Worm (Caenorhabditis elegans): Measurements from ENCODE around the gene sre-47.
"Not testable (repeated sequence)": the region's sequence is repeated elsewhere in the genome, so short reads cannot be mapped to it uniquely, and the experiment has no call there.

DNA sequence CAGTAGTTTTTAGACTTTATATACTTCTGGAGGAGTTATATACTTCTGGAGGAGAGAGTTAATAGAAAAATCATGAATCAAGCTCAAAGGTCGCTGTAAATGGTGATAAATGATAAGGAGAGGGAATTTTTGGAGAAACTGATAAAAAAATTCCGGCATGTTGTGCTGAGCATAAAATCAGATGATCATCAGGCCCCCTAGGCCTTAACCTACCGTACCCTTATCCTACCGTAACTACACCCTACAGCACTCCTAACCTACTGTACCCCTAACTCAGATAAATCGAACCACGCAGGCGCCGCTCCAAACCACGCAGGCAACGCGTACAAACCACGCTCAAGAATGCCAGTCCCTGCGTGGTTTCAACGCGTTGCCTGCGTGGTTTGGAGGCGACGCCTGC lies 15.6 kb upstream of the sre-47 start, which contains the start of gene F01D5.3:
- TF ChIP-seq tbx-7 (tag; optimal IDR thresholded peaks at IDR 0.05); sox-2 (GFP tag; IDR thresholded peaks at IDR 0.05); ceh-31 (tag; optimal IDR thresholded peaks at IDR 0.05); ttx-3 (tag; optimal IDR thresholded peaks at IDR 0.05); elt-2 (tag; optimal IDR thresholded peaks at IDR 0.05); fkh-6 (tag; optimal IDR thresholded peaks at IDR 0.05): not testable (repeated sequence)

Measured in whole organism, late embryonic.